Fruit fly (Drosophila melanogaster): Measurements from ENCODE around the gene Ipp.

The Ipp gene

DNA sequence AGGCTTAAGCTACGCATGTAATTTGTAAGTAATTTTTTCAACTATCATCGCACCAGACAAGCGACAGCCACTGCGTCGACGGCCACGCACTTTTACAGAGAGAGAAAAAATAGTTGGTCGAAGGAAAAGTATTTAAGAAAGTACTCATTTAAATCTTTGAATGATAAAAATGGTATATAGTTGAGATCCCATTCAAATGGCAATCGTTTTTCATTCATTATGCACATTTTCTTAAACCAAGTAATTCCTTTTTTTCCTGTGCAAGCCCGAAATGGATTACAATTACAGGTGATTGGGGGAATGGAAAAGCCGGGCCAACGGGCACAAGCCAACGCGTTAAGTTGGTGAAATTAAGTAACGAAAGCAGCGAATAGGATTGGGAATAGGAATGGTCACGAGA, 6.3 kb upstream of the Ipp start (continued):
- TF ChIP-seq Deaf1 (tag; optimal IDR thresholded peaks at IDR 0.05) (no peak), unc-4 (GFP tag; IDR thresholded peaks at IDR 0.05; ENCODE audit: partially characterized antibody) (no peak), Med (GFP tag) (peak; percentile 71), CG1603 (tag; optimal IDR thresholded peaks at IDR 0.05) (peak; percentile 60), sqz (GFP tag; optimal IDR thresholded peaks at IDR 0.05) (no peak), CG12299 (tag; optimal IDR thresholded peaks at IDR 0.05) (no peak), Ets65A (GFP tag) (no peak), Sox102F (GFP tag; optimal IDR thresholded peaks at IDR 0.05) (peak; percentile 46), CG14965 (GFP tag; optimal IDR thresholded peaks at IDR 0.05; ENCODE audit: borderline replicate concordance) (no peak), CG13424 (tag; optimal IDR thresholded peaks at IDR 0.05) (peak; percentile 27), psq (GFP tag; optimal IDR thresholded peaks at IDR 0.05) (no peak), ttk (GFP tag; IDR thresholded peaks at IDR 0.05) (no peak), CG15269 (tag; optimal IDR thresholded peaks at IDR 0.05) (no peak), D (optimal IDR thresholded peaks at IDR 0.05) (no peak), D (GFP tag; optimal IDR thresholded peaks at IDR 0.05) (peak; percentile 22), ac (GFP tag; optimal IDR thresholded peaks at IDR 0.05) (no peak), dati (GFP tag; IDR thresholded peaks at IDR 0.05) (no peak), ci (GFP tag; IDR thresholded peaks at IDR 0.05) (peak; percentile 72; the same call in 2 of the 3 replicates), CG2875 (GFP tag; optimal IDR thresholded peaks at IDR 0.05) (peak; percentile 22), klu (GFP tag; IDR thresholded peaks at IDR 0.05) (no peak), CG18599 (GFP tag; optimal IDR thresholded peaks at IDR 0.05) (no peak), Xrp1 (GFP tag; IDR thresholded peaks at IDR 0.05) (peak; percentile 47; the same call in 1 of the 2 replicates), CG6813 (GFP tag; optimal IDR thresholded peaks at IDR 0.05) (no peak), knrl (GFP tag; IDR thresholded peaks at IDR 0.05; ENCODE audit: partially characterized antibody) (no peak), CG32767 (GFP tag; IDR thresholded peaks at IDR 0.05) (no peak), kni (GFP tag; optimal IDR thresholded peaks at IDR 0.05) (peak; percentile 38), fd96Cb (tag; optimal IDR thresholded peaks at IDR 0.05) (peak; percentile 23), Bdp1 (GFP tag; optimal IDR thresholded peaks at IDR 0.05) (no peak), z (GFP tag; IDR thresholded peaks at IDR 0.05) (no peak), crp (GFP tag; optimal IDR thresholded peaks at IDR 0.05) (no peak), ind (GFP tag; optimal IDR thresholded peaks at IDR 0.05) (no peak), Chrac-16 (GFP tag; optimal IDR thresholded peaks at IDR 0.05) (peak; percentile 12), gcm (GFP tag; optimal IDR thresholded peaks at IDR 0.05) (no peak), tin (GFP tag; optimal IDR thresholded peaks at IDR 0.05) (no peak), CG3407 (GFP tag; optimal IDR thresholded peaks at IDR 0.05) (no peak), CG6765 (GFP tag; optimal IDR thresholded peaks at IDR 0.05) (no peak), CG8944 (GFP tag; optimal IDR thresholded peaks at IDR 0.05) (peak; percentile 15), Opbp (GFP tag; IDR thresholded peaks at IDR 0.05; ENCODE audit: partially characterized antibody) (no peak), bsh (GFP tag; optimal IDR thresholded peaks at IDR 0.05) (peak in 1 of 2 experiments; percentile 55), Blimp-1 (GFP tag; optimal IDR thresholded peaks at IDR 0.05) (peak; percentile 49), aop (GFP tag; IDR thresholded peaks at IDR 0.05) (no peak), zfh1 (GFP tag; IDR thresholded peaks at IDR 0.05) (0 out of 3 replicates have a peak, but pooled peaks have one; percentile 25), Usf (GFP tag; optimal IDR thresholded peaks at IDR 0.05) (no peak), pnt (GFP tag; optimal IDR thresholded peaks at IDR 0.05) (peak; percentile 21), CG5245 (GFP tag; optimal IDR thresholded peaks at IDR 0.05) (no peak), CG9215 (GFP tag; IDR thresholded peaks at IDR 0.05) (no peak), CG13624 (GFP tag; optimal IDR thresholded peaks at IDR 0.05) (no peak), oc (tag; optimal IDR thresholded peaks at IDR 0.05) (peak; percentile 18), Hmx (GFP tag; optimal IDR thresholded peaks at IDR 0.05) (no peak), CG12391 (tag; optimal IDR thresholded peaks at IDR 0.05) (peak; percentile 16), vnd (GFP tag; IDR thresholded peaks at IDR 0.05; ENCODE audit: partially characterized antibody) (no peak)
